Fruit fly (Drosophila melanogaster) whole organism, embryonic: ENCODE measurements around the gene ENGase.

Experiments used
- Ada2b ChIP-seq: fragments of 200-800 bp; sonication (Bioruptor generic); IDR thresholded peaks from 2 replicates; pipeline ENCODE4 v1.3.6; 2022; ENCODE audit warnings: missing biosample characterization, missing genetic modification characterization
- CG10267 ChIP-seq: fragments of 200-800 bp; sonication (Bioruptor generic); optimal IDR thresholded peaks from 2 replicates; lab custom pipeline; 2018; ENCODE audit warnings: missing biosample characterization, mild to moderate bottlenecking, missing genetic modification characterization, moderate library complexity
- CG10654 ChIP-seq: fragments of 200-800 bp; sonication (Bioruptor generic); optimal IDR thresholded peaks from 2 replicates; lab custom pipeline; 2016; ENCODE audit warnings: missing biosample characterization, missing genetic modification characterization
- CG10959 ChIP-seq: fragments of 200-800 bp; sonication (Bioruptor generic); IDR thresholded peaks from 2 replicates; pipeline ENCODE4 v1.3.6; 2022; ENCODE audit warnings: missing biosample characterization, missing genetic modification characterization
- CG12391 ChIP-seq: fragments of 200-800 bp; sonication (Bioruptor generic); optimal IDR thresholded peaks from 3 replicates; lab custom pipeline; 2018; ENCODE audit warnings: missing biosample characterization, mild to moderate bottlenecking, missing genetic modification characterization, moderate library complexity
- CG13296 ChIP-seq: fragments of 200-800 bp; sonication (Bioruptor generic); optimal IDR thresholded peaks from 3 replicates; lab custom pipeline; 2018; ENCODE audit warnings: missing biosample characterization, mild to moderate bottlenecking, missing genetic modification characterization
- CG14710 ChIP-seq: fragments of 200-800 bp; sonication (Bioruptor generic); optimal IDR thresholded peaks from 3 replicates; lab custom pipeline; 2019; ENCODE audit warnings: missing biosample characterization, mild to moderate bottlenecking, missing genetic modification characterization, moderate library complexity
- CG15073 ChIP-seq: fragments of 200-800 bp; sonication (Bioruptor generic); optimal IDR thresholded peaks from 2 replicates; lab custom pipeline; 2016; ENCODE audit warnings: missing biosample characterization, missing genetic modification characterization
- CG16863 ChIP-seq: fragments of 200-800 bp; sonication (Bioruptor generic); optimal IDR thresholded peaks from 3 replicates; lab custom pipeline; 2016; ENCODE audit warnings: missing biosample characterization, missing genetic modification characterization
- CG17359 ChIP-seq: fragments of 200-800 bp; sonication (Bioruptor generic); optimal IDR thresholded peaks from 3 replicates; lab custom pipeline; 2018; ENCODE audit warnings: missing biosample characterization, mild to moderate bottlenecking, missing genetic modification characterization, moderate library complexity
- CG17361 ChIP-seq: fragments of 200-800 bp; sonication (Bioruptor generic); IDR thresholded peaks from 3 replicates; pipeline ENCODE4 v1.3.6; 2022; ENCODE audit warnings: missing biosample characterization, missing genetic modification characterization
- CG17802 ChIP-seq: fragments of 200-800 bp; sonication (Bioruptor generic); optimal IDR thresholded peaks from 2 replicates; lab custom pipeline; 2018; ENCODE audit warnings: missing biosample characterization, mild to moderate bottlenecking, missing genetic modification characterization, moderate library complexity
- CG2199 ChIP-seq: fragments of 200-800 bp; sonication (Bioruptor generic); IDR thresholded peaks from 3 replicates; pipeline ENCODE4 v1.3.6; 2022; ENCODE audit warnings: missing biosample characterization, missing genetic modification characterization
- CG31224 ChIP-seq: fragments of 200-800 bp; sonication (Bioruptor generic); IDR thresholded peaks from 2 replicates; pipeline ENCODE4 v1.3.6; 2022; ENCODE audit warnings: missing biosample characterization, missing genetic modification characterization
- CG3281 ChIP-seq: fragments of 200-800 bp; sonication (Bioruptor generic); optimal IDR thresholded peaks from 3 replicates; lab custom pipeline; 2017; ENCODE audit warnings: missing biosample characterization, mild to moderate bottlenecking, missing genetic modification characterization
- CG3838 ChIP-seq: fragments of 200-800 bp; sonication (Bioruptor generic); optimal IDR thresholded peaks from 3 replicates; lab custom pipeline; 2016; ENCODE audit warnings: missing biosample characterization, missing genetic modification characterization
- CG6654 ChIP-seq: fragments of 200-800 bp; sonication (Bioruptor generic); optimal IDR thresholded peaks from 2 replicates; lab custom pipeline; 2017; ENCODE audit warnings: missing biosample characterization, mild to moderate bottlenecking, missing genetic modification characterization
- CG6791 ChIP-seq: fragments of 200-800 bp; sonication (Bioruptor generic); IDR thresholded peaks from 3 replicates; pipeline ENCODE4 v1.3.6; 2022; ENCODE audit warnings: missing biosample characterization, missing genetic modification characterization; ENCODE audit not compliant: partially characterized antibody
- CG6854 ChIP-seq: fragments of 200-800 bp; sonication (Bioruptor generic); optimal IDR thresholded peaks from 3 replicates; lab custom pipeline; 2017; ENCODE audit warnings: missing biosample characterization, mild to moderate bottlenecking, missing genetic modification characterization
- CG7556 ChIP-seq: fragments of 200-800 bp; sonication (Bioruptor generic); optimal IDR thresholded peaks from 2 replicates; lab custom pipeline; 2017; ENCODE audit warnings: missing biosample characterization, mild to moderate bottlenecking, missing genetic modification characterization
- CTCF ChIP-seq: fragments of 200-800 bp; sonication (Bioruptor generic); optimal IDR thresholded peaks from 2 replicates; lab custom pipeline; 2017; ENCODE audit warnings: missing biosample characterization, mild to moderate bottlenecking, missing genetic modification characterization, moderate library complexity
- D ChIP-seq, 2 experiments: fragments of 200-800 bp in 1 of 2; fragments of >200 bp in 1 of 2; sonication (Bioruptor generic) in 1 of 2; optimal IDR thresholded peaks; 2 replicates in 1 of 2; 3 replicates in 1 of 2; lab custom pipeline; 2017; ENCODE audit warnings: mild to moderate bottlenecking in 1 of 2, missing biosample characterization in 1 of 2, missing genetic modification characterization in 1 of 2, missing genetic modification reagents in 1 of 2
- Dll ChIP-seq: fragments of 200-800 bp; sonication (Bioruptor generic); IDR thresholded peaks from 4 replicates; pipeline ENCODE4 v1.3.6; 2022; ENCODE audit warnings: missing biosample characterization, missing genetic modification characterization; ENCODE audit not compliant: partially characterized antibody
- Dp ChIP-seq: fragments of 200-800 bp; sonication (Bioruptor generic); optimal IDR thresholded peaks from 2 replicates; lab custom pipeline; 2018; ENCODE audit warnings: missing biosample characterization, mild to moderate bottlenecking, missing genetic modification characterization, moderate library complexity
- E2f2 ChIP-seq: fragments of 200-800 bp; sonication (Bioruptor generic); IDR thresholded peaks from 2 replicates; pipeline ENCODE4 v1.3.6; 2022; ENCODE audit warnings: missing biosample characterization, missing genetic modification characterization
- H2.0 ChIP-seq: fragments of 200-800 bp; sonication (Bioruptor generic); IDR thresholded peaks from 2 replicates; pipeline ENCODE4 v1.3.6; 2022; ENCODE audit warnings: missing biosample characterization, missing genetic modification characterization
- Hey ChIP-seq: fragments of 200-800 bp; sonication (Bioruptor generic); optimal IDR thresholded peaks from 3 replicates; lab custom pipeline; 2018; ENCODE audit warnings: missing biosample characterization, mild to moderate bottlenecking, missing genetic modification characterization
- NK7.1 ChIP-seq: fragments of 200-800 bp; sonication (Bioruptor generic); optimal IDR thresholded peaks from 3 replicates; lab custom pipeline; 2016; ENCODE audit warnings: missing biosample characterization, missing genetic modification characterization
- NfI ChIP-seq: fragments of 200-800 bp; sonication (Bioruptor generic); optimal IDR thresholded peaks from 3 replicates; lab custom pipeline; 2018; ENCODE audit warnings: missing biosample characterization, mild to moderate bottlenecking, missing genetic modification characterization, moderate library complexity
- Pdp1 ChIP-seq, 2 experiments: fragments of 200-800 bp; sonication (Bioruptor generic); optimal IDR thresholded peaks; 3 replicates each; lab custom pipeline; 2016; ENCODE audit warnings: missing biosample characterization in 2 of 2, missing genetic modification characterization in 2 of 2, mild to moderate bottlenecking in 1 of 2, moderate library complexity in 1 of 2
- Sox102F ChIP-seq: fragments of 200-800 bp; sonication (Bioruptor generic); optimal IDR thresholded peaks from 2 replicates; lab custom pipeline; 2018; ENCODE audit warnings: missing biosample characterization, mild to moderate bottlenecking, missing genetic modification characterization, moderate library complexity
- al ChIP-seq: fragments of 200-800 bp; sonication (Bioruptor generic); IDR thresholded peaks from 2 replicates; pipeline ENCODE4 v1.3.6; 2022; ENCODE audit warnings: missing biosample characterization, missing genetic modification characterization
- bbx ChIP-seq: fragments of 200-800 bp; sonication (Bioruptor generic); IDR thresholded peaks from 2 replicates; pipeline ENCODE4 v1.3.6; 2022; ENCODE audit warnings: missing biosample characterization, missing genetic modification characterization; ENCODE audit not compliant: partially characterized antibody
- cad ChIP-seq: fragments of >200 bp; optimal IDR thresholded peaks from 2 replicates; lab custom pipeline; 2017; ENCODE audit warnings: missing biosample characterization, missing genetic modification characterization
- fu2 ChIP-seq: fragments of 200-800 bp; sonication (Bioruptor generic); optimal IDR thresholded peaks from 2 replicates; lab custom pipeline; 2016; ENCODE audit warnings: missing biosample characterization, missing genetic modification characterization
- gsb-n ChIP-seq: fragments of 200-800 bp; sonication (Bioruptor generic); optimal IDR thresholded peaks from 3 replicates; lab custom pipeline; 2018; ENCODE audit warnings: missing biosample characterization, mild to moderate bottlenecking, missing genetic modification characterization
- jigr1 ChIP-seq: fragments of 200-800 bp; sonication (Bioruptor generic); IDR thresholded peaks from 3 replicates; pipeline ENCODE4 v1.3.6; 2022; ENCODE audit warnings: missing biosample characterization, missing genetic modification characterization
- kni ChIP-seq: fragments of 200-800 bp; sonication (Bioruptor generic); optimal IDR thresholded peaks from 3 replicates; lab custom pipeline; 2017; ENCODE audit warnings: mild to moderate bottlenecking, missing biosample characterization, missing genetic modification reagents, missing genetic modification characterization
- knrl ChIP-seq: fragments of 200-800 bp; sonication (Bioruptor generic); IDR thresholded peaks from 3 replicates; pipeline ENCODE4 v1.3.6; 2022; ENCODE audit warnings: missing biosample characterization, missing genetic modification characterization; ENCODE audit not compliant: partially characterized antibody
- maf-S ChIP-seq: fragments of 200-800 bp; sonication (Bioruptor generic); optimal IDR thresholded peaks from 2 replicates; lab custom pipeline; 2016; ENCODE audit warnings: missing biosample characterization, missing genetic modification characterization
- onecut ChIP-seq: fragments of 200-800 bp; sonication (Bioruptor generic); IDR thresholded peaks from 2 replicates; pipeline ENCODE4 v1.3.6; 2022; ENCODE audit warnings: missing biosample characterization, missing genetic modification characterization
- pan ChIP-seq, 4 experiments: fragments of >200 bp in 3 of 4; fragments of 200-800 bp in 1 of 4; sonication (Bioruptor generic) in 1 of 4; optimal IDR thresholded peaks in 3 of 4; IDR thresholded peaks in 1 of 4; 2 replicates each; pipeline versions ENCODE4 v1.3.6 to Lab custom; 2017 to 2022; ENCODE audit warnings: missing biosample characterization in 2 of 4, missing genetic modification characterization in 2 of 4, mixed read lengths in 1 of 4
- pita ChIP-seq: fragments of 200-800 bp; sonication (Bioruptor generic); optimal IDR thresholded peaks from 2 replicates; lab custom pipeline; 2017; ENCODE audit warnings: missing biosample characterization, mild to moderate bottlenecking, missing genetic modification characterization
- schlank ChIP-seq: fragments of 200-800 bp; sonication (Bioruptor generic); optimal IDR thresholded peaks from 2 replicates; lab custom pipeline; 2018; ENCODE audit warnings: missing biosample characterization, mild to moderate bottlenecking, missing genetic modification characterization
- stwl ChIP-seq: fragments of 200-800 bp; sonication (Bioruptor generic); optimal IDR thresholded peaks from 3 replicates; lab custom pipeline; 2018; ENCODE audit warnings: missing biosample characterization, mild to moderate bottlenecking, missing genetic modification characterization, moderate library complexity
- vfl ChIP-seq: fragments of 200-800 bp; sonication (Bioruptor generic); optimal IDR thresholded peaks from 2 replicates; lab custom pipeline; 2016; ENCODE audit warnings: missing biosample characterization, missing genetic modification characterization

The ENGase gene

DNA sequence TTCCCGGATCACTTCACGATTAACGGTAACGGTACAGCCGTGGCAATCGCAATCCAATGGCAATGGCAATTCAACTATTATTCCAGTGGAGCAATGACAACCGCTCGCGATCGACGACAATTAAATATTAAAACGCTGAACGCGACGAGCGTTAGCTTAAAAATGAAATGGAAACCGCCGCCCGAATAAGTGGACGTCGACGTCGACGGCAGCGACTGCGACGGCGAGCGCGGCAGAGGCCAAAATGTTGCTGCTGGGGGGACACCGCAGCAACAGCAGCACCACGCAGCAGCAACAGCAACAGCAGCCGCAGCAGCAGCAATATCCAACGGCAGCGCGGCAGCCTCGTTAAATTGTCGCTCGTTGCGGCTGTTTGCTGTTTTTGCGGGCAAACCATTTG, 29.1 kb downstream of the ENGase start, which contains the start of gene CG8568 (continued):
- TF ChIP-seq CG31224 (GFP tag; lab: Robert Waterston, UW) (no peak), CG17361 (GFP tag; lab: Robert Waterston, UW) (no peak), jigr1 (GFP tag; lab: Robert Waterston, UW) (no peak), CG17359 (no peak), CG3838 (GFP tag; lab: Kevin White, UChicago) (no peak), CG10654 (GFP tag; lab: Kevin White, UChicago) (no peak)

DNA sequence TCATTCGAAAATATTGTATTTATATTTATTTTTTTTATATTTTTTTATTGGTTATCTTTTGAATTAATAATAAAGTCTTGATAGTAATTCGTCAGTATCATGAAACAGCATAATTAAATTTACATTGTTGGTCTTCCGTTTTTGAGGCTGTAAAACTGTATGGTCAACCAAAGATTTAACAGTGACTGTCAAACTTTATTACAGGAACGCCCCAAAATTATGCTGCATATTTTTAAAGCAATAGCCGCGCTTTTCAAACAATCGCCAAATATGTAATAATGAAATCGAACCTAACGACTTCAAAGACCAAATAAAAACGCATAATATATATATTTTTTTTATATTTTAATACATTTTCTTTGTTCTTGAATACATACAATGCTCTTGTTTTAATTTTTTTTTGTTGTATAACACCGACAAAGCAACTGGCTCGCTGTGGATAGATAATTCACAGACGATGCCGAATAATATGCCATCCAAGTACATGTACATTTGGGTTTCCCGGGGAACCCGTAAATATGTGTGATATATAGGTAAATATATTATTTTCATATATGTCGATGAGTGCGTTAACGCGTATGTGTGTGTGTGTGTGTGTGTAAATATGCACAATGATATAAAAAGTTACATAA, 32.6 kb downstream of the ENGase start:
- TF ChIP-seq D (optimal IDR thresholded peaks at IDR 0.05; lab: Kevin White, UChicago) (no peak), D (GFP tag; optimal IDR thresholded peaks at IDR 0.05; lab: Kevin White, UChicago) (no peak), cad (GFP tag; lab: Kevin White, UChicago) (peak; percentile 60), CG2199 (GFP tag; lab: Robert Waterston, UW) (peak; percentile 20; the same call in 1 of the 3 replicates), CG6654 (peak; percentile 99), CG6854 (GFP tag; lab: Kevin White, UChicago) (peak; percentile 4), Ada2b (GFP tag; lab: Robert Waterston, UW) (no peak), Dll (GFP tag; lab: Robert Waterston, UW) (no peak), Hey (tag; lab: Kevin White, UChicago) (no peak), Dp (GFP tag; lab: Kevin White, UChicago) (peak; percentile 73), CG17802 (tag; lab: Kevin White, UChicago) (no peak), CG10267 (tag; lab: Kevin White, UChicago) (no peak), Pdp1 (GFP tag; optimal IDR thresholded peaks at IDR 0.05; lab: Kevin White, UChicago) (peak in 1 of 2 experiments; percentile 27), knrl (GFP tag; lab: Robert Waterston, UW) (0 out of 3 replicates have a peak, but pooled peaks have one; percentile 26), onecut (GFP tag; lab: Robert Waterston, UW) (no peak), maf-S (GFP tag; lab: Kevin White, UChicago) (no peak), NK7.1 (GFP tag; lab: Kevin White, UChicago) (no peak), bbx (GFP tag; lab: Robert Waterston, UW) (0 out of 2 replicates have a peak, but pooled peaks have one; percentile 22), E2f2 (GFP tag; lab: Robert Waterston, UW) (peak; percentile 87), stwl (peak; percentile 58), CG6791 (GFP tag; lab: Robert Waterston, UW) (no peak), fu2 (GFP tag; lab: Kevin White, UChicago) (no peak), pita (GFP tag; lab: Kevin White, UChicago) (peak; percentile 17), CG10959 (GFP tag; lab: Robert Waterston, UW) (no peak), Sox102F (GFP tag; lab: Kevin White, UChicago) (no peak), H2.0 (GFP tag; lab: Robert Waterston, UW) (no peak), CTCF (GFP tag; lab: Kevin White, UChicago) (peak; percentile 43), CG14710 (no peak), kni (GFP tag; lab: Kevin White, UChicago) (no peak), vfl (GFP tag; lab: Kevin White, UChicago) (no peak), CG15073 (GFP tag; lab: Kevin White, UChicago) (no peak)
- TF ChIP-seq, all 482 proteins: peak for 12

DNA sequence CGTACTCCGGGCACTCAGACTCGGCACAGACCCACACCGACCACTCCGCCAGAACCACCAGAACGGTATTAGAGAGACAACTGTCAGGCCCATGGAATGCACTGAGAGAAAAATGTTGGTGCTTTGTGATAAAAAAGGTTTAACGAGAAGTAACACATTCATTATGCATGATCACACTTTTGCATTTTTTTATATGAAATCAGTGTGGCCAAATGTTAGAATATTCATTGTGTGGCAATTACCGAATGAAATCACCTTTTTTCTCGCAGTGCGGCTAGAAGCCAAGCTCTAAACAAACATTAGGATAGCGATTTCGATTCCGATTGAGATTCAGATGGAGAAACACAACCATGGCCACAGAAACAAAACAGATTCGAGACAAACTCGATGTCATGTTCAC, 42.1 kb downstream of the ENGase start:
- peak; percentile 16 to 22 for TF ChIP-seq Pdp1 (GFP tag; optimal IDR thresholded peaks at IDR 0.05; lab: Kevin White, UChicago)
- 0 out of 2 replicates have a peak, but pooled peaks have one; percentile 56 for TF ChIP-seq al (GFP tag; lab: Robert Waterston, UW)
- peak; percentile 4 for TF ChIP-seq CG7556 (GFP tag; lab: Kevin White, UChicago)
- peak; percentile 48 for TF ChIP-seq CG3281 (GFP tag; lab: Kevin White, UChicago)
- no peak for TF ChIP-seq pan (optimal IDR thresholded peaks at IDR 0.05; lab: Kevin White, UChicago)
- TF ChIP-seq pan (GFP tag; optimal IDR thresholded peaks at IDR 0.05 in 1 of 2, IDR thresholded peaks at IDR 0.05 in 1 of 2): peak in 1 of 2 experiments; percentile 23
- TF ChIP-seq gsb-n (tag; lab: Kevin White, UChicago): no peak
- peak; percentile 40 for TF ChIP-seq schlank (tag; lab: Kevin White, UChicago)
- no peak for TF ChIP-seq CG16863 (GFP tag; lab: Kevin White, UChicago)
- no peak for TF ChIP-seq stwl
- peak; percentile 5 for TF ChIP-seq NfI (GFP tag; lab: Kevin White, UChicago)
- TF ChIP-seq H2.0 (GFP tag; lab: Robert Waterston, UW): no peak
- no peak for TF ChIP-seq CG13296
- peak; percentile 36 for TF ChIP-seq CG12391 (tag; lab: Kevin White, UChicago)
